Worm (Caenorhabditis elegans) whole organism, L3 larva: Measurements from ENCODE around the gene T20F7.1.

Source experiments
- elt-3 ChIP-seq, 3 experiments: fragments of 150-350 bp in 1 of 3; sonication (generic microtip) in 2 of 3; optimal IDR thresholded peaks; 2 replicates in 2 of 3; 4 replicates in 1 of 3; lab custom pipeline; 2014 to 2017; ENCODE audit warnings: missing biosample characterization in 3 of 3, missing genetic modification characterization in 3 of 3
- hmg-11 ChIP-seq: sonication (generic microtip); optimal IDR thresholded peaks from 2 replicates; lab custom pipeline; 2016; ENCODE audit warnings: missing genetic modification characterization, missing compliant biosample characterization
- lin-15B ChIP-seq: fragments of 150-350 bp; optimal IDR thresholded peaks from 2 replicates; lab custom pipeline; 2014; ENCODE audit warnings: missing biosample characterization, missing genetic modification characterization
- nhr-12 ChIP-seq: fragments of 150-350 bp; optimal IDR thresholded peaks from 2 replicates; lab custom pipeline; 2014; ENCODE audit warnings: missing biosample characterization, missing genetic modification characterization
- nhr-237 ChIP-seq: fragments of 150-350 bp; optimal IDR thresholded peaks from 2 replicates; lab custom pipeline; 2014; ENCODE audit warnings: missing biosample characterization, missing genetic modification characterization
- sea-2 ChIP-seq: fragments of 150-350 bp; sonication (generic microtip); optimal IDR thresholded peaks from 4 replicates; lab custom pipeline; 2014; ENCODE audit warnings: missing biosample characterization, missing genetic modification reagents, missing genetic modification characterization
- snpc-4 ChIP-seq: fragments of 150-350 bp; optimal IDR thresholded peaks from 2 replicates; lab custom pipeline; 2014; ENCODE audit warnings: missing biosample characterization, missing genetic modification characterization
- ztf-4 ChIP-seq: fragments of 150-350 bp; optimal IDR thresholded peaks from 2 replicates; lab custom pipeline; 2014; ENCODE audit warnings: missing biosample characterization, missing genetic modification characterization

ce11 chrX:16840738-16841137 lies 32.0 kb upstream of the T20F7.1 start, which contains the start of gene dyla-1:
- TF ChIP-seq hmg-11 (tag; lab: Kevin White, UChicago), result no peak
- TF ChIP-seq ztf-4, result no peak
- no peak for TF ChIP-seq snpc-4 (tag; lab: Kevin White, UChicago)
- TF ChIP-seq lin-15B (tag; lab: Kevin White, UChicago), result no peak
- no peak for TF ChIP-seq sea-2 (GFP tag; lab: Kevin White, UChicago)
- TF ChIP-seq elt-3 (tag; optimal IDR thresholded peaks at IDR 0.05; lab: Kevin White, UChicago), result no peak
- TF ChIP-seq nhr-237 (tag; lab: Kevin White, UChicago), result no peak
- TF ChIP-seq nhr-12, result no peak
